Worm (Caenorhabditis elegans): Measurements from ENCODE around the gene clec-31.

Gene clec-31

DNA sequence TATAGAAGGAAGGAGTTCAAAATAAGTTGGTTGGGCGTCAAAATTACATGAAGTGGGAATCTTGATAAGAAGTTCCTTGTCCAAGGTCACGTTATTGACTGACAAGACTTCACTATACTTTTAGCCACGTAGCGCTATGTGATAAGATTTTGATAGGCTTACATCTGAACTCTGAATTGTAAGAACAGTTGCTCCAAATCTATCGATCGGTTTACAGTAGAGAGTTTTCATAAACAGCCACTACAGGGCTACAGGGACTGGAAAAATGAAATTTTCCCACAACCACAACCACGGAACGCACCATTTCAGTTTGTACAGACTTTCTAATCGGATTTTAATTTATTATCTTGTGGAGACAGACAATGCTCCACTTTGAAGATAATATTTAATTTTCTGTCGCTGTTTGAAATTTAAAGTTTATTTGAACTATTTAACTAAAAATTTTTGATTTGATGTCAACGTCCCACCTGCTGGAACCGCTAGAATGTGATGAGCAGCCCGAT is at the start of gene clec-31, which contains the start of gene clec-22:
TSS of gene clec-31 (minus strand) at position 101 of the 503 bp plus-strand sequence.
TSS of gene clec-22 (plus strand) at position 453 of the 503 bp plus-strand sequence.
- no peak for TF ChIP-seq ets-4 (tag; optimal IDR thresholded peaks at IDR 0.05)
- no peak for TF ChIP-seq zip-5 (tag; optimal IDR thresholded peaks at IDR 0.05)

DNA sequence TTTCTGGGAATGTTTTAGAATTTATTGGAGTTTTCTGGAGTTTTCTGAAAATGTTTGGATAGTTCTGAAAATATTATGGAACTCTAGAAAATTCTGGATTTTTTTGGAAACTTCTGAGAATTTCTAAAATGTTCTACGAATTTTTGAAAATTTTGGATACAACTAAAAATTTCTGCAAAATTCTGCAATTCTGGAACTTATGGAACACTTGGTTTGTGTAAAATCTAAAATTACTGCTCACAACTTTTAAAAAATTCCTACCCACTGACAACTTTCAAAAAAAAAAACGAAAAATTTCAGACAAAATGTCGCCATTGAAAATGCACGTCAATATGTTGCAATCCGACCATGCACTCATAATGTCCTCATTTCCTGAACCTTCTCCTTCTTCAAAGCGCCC is 46.7 kb upstream of the clec-31 start, which contains the start of gene nhr-262:
TSS of gene nhr-262 (plus strand) at position 301 of the 400 bp plus-strand sequence.
- TF ChIP-seq unc-55 (GFP tag; optimal IDR thresholded peaks at IDR 0.05) (no peak), unc-86 (tag; optimal IDR thresholded peaks at IDR 0.05) (no peak), pha-4 (tag; optimal IDR thresholded peaks at IDR 0.05) (no peak), pax-1 (tag; optimal IDR thresholded peaks at IDR 0.05) (no peak), hlh-13 (GFP tag; optimal IDR thresholded peaks at IDR 0.05) (no peak), odd-2 (tag; optimal IDR thresholded peaks at IDR 0.05) (no peak), ahr-1 (tag; optimal IDR thresholded peaks at IDR 0.05) (no peak), elt-4 (tag; optimal IDR thresholded peaks at IDR 0.05) (no peak), fax-1 (tag; optimal IDR thresholded peaks at IDR 0.05) (no peak), nfya-1 (tag; optimal IDR thresholded peaks at IDR 0.05) (no peak), ceh-45 (GFP tag; IDR thresholded peaks at IDR 0.05) (no peak)

DNA sequence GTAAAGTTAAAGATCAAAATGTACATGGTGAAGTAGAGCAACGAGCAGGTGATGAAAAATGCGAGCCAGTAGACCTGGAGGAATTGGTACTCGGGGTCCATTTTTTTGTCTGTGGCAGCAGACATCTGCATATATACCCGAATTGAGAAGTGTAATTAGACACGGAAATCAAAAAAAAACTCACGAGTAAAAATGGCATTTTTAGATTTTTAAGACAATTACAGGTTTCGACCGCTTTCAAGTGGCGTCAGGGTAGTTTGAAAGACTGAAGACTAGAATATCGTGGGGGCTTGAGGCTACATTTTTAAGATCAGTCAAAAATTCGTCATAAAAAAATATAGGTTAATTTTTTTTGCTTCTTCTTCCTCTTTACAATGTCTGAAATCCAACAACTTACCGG is 44.8 kb upstream of the clec-31 start, which contains the start of gene srd-68:
TSS of gene srd-68 (minus strand) at position 101 of the 400 bp plus-strand sequence.
- TF ChIP-seq fkh-10 (GFP tag; optimal IDR thresholded peaks at IDR 0.05): no peak
- no peak for TF ChIP-seq pat-9 (tag; optimal IDR thresholded peaks at IDR 0.05)
- no peak for TF ChIP-seq ceh-24 (tag; optimal IDR thresholded peaks at IDR 0.05)
- no peak for TF ChIP-seq madf-2 (tag; optimal IDR thresholded peaks at IDR 0.05)
- no peak for TF ChIP-seq unc-86 (tag; optimal IDR thresholded peaks at IDR 0.05)
- no peak for TF ChIP-seq sox-4 (tag; optimal IDR thresholded peaks at IDR 0.05)
- TF ChIP-seq ama-1 (optimal IDR thresholded peaks at IDR 0.05): no peak
- no peak for TF ChIP-seq nhr-232 (tag; optimal IDR thresholded peaks at IDR 0.05)
- TF ChIP-seq C08G9.2 (tag; optimal IDR thresholded peaks at IDR 0.05): no peak
- TF ChIP-seq ref-2 (tag; optimal IDR thresholded peaks at IDR 0.05): no peak
- no peak for TF ChIP-seq che-1 (tag; optimal IDR thresholded peaks at IDR 0.05)
- no peak for TF ChIP-seq ceh-31 (tag; optimal IDR thresholded peaks at IDR 0.05)
- no peak for TF ChIP-seq ceh-2 (tag; optimal IDR thresholded peaks at IDR 0.05)
- no peak for TF ChIP-seq sdc-2 (tag; optimal IDR thresholded peaks at IDR 0.05)
- TF ChIP-seq hlh-30 (tag; optimal IDR thresholded peaks at IDR 0.05; ENCODE audit: insufficient read depth): no peak
- no peak for TF ChIP-seq tbx-7 (tag; optimal IDR thresholded peaks at IDR 0.05)
- TF ChIP-seq K02D7.2 (tag; optimal IDR thresholded peaks at IDR 0.05): no peak
- no peak for TF ChIP-seq eyg-1 (tag; optimal IDR thresholded peaks at IDR 0.05)
- TF ChIP-seq ceh-18 (tag; optimal IDR thresholded peaks at IDR 0.05): no peak
- TF ChIP-seq pag-3 (tag; optimal IDR thresholded peaks at IDR 0.05; ENCODE audit: borderline replicate concordance): no peak

DNA sequence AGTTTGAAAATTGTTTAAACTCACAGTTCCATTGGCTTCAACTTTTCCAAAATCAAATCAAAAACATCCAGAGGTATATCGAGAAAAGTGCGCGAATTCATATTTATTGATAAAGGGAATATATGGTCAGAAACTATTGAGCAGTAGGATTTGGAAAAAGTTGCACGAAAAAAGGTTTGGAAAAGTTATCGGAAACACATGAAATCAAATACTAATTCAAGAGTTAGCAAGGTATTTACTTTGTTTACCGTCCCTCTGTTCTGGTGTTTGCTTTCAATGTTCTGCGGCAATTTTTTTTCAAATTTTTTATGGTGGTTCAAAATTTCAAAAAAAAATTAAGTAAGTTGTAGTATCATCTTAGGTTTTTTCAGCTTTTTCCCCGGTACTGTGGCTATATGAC is 41.5 kb upstream of the clec-31 start, which contains the start of gene fbxa-45:
TSS of gene fbxa-45 (minus strand) at position 101 of the 400 bp plus-strand sequence.
- no peak for TF ChIP-seq ceh-48 (tag; optimal IDR thresholded peaks at IDR 0.05)
- no peak for TF ChIP-seq zip-5 (tag; optimal IDR thresholded peaks at IDR 0.05)
- TF ChIP-seq madf-2 (tag; optimal IDR thresholded peaks at IDR 0.05): no peak
- TF ChIP-seq pha-4 (tag; optimal IDR thresholded peaks at IDR 0.05): no peak
- TF ChIP-seq elt-4 (tag; optimal IDR thresholded peaks at IDR 0.05): no peak
- no peak for TF ChIP-seq sdc-2 (tag; optimal IDR thresholded peaks at IDR 0.05)
- no peak for TF ChIP-seq rnt-1 (tag; optimal IDR thresholded peaks at IDR 0.05)

DNA sequence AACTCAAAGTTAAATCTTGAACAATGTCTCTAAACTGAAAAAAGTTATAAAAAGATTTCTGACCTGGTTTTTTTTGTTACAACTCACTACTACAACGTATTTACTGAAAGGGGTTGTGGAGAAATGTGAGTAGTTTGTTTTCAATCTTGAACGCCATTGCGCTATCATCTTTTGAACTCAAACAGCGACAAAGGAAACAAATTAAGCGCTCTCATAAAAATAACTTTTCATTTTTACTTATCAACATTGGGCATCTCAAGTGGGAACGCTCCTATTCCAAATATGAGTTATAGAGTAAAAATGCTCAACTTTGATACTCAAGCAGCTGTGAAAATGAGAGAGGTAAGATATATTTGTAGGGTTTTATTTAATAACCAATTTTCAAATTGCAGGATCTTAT is 35.6 kb upstream of the clec-31 start, which contains the start of gene F09C6.15:
TSS of gene F09C6.15 (plus strand) at position 301 of the 400 bp plus-strand sequence.
- no peak for TF ChIP-seq ama-1 (optimal IDR thresholded peaks at IDR 0.05)
- TF ChIP-seq syd-9 (tag; optimal IDR thresholded peaks at IDR 0.05): no peak
- TF ChIP-seq ceh-14 (tag; optimal IDR thresholded peaks at IDR 0.05): no peak
- no peak for TF ChIP-seq ceh-19 (GFP tag; optimal IDR thresholded peaks at IDR 0.05)
- TF ChIP-seq ztf-16 (tag; optimal IDR thresholded peaks at IDR 0.05): no peak
- TF ChIP-seq ceh-6 (GFP tag; optimal IDR thresholded peaks at IDR 0.05): no peak
- no peak for TF ChIP-seq unc-42 (tag; optimal IDR thresholded peaks at IDR 0.05)
- no peak for TF ChIP-seq ttx-3 (tag; optimal IDR thresholded peaks at IDR 0.05)
- no peak for TF ChIP-seq gmeb-2 (tag; optimal IDR thresholded peaks at IDR 0.05)
- TF ChIP-seq ceh-34 (tag; optimal IDR thresholded peaks at IDR 0.05): no peak
- no peak for TF ChIP-seq nhr-232 (tag; optimal IDR thresholded peaks at IDR 0.05)
- TF ChIP-seq ets-4 (tag; optimal IDR thresholded peaks at IDR 0.05): no peak
- TF ChIP-seq unc-3 (GFP tag; conservative IDR thresholded peaks at IDR 0.05): no peak
- no peak for TF ChIP-seq unc-3 (tag; optimal IDR thresholded peaks at IDR 0.05)
- TF ChIP-seq sox-4 (tag; optimal IDR thresholded peaks at IDR 0.05): no peak
